Fruit fly (Drosophila melanogaster) whole organism, embryonic: Measurements from ENCODE around the gene Paics.

Experiments
- CG10209 ChIP-seq: fragments of 200-800 bp; sonication (Bioruptor generic); optimal IDR thresholded peaks from 3 replicates; lab custom pipeline; 2017; ENCODE audit warnings: missing biosample characterization, mild to moderate bottlenecking, missing genetic modification characterization, missing genetic modification reagents
- CG10267 ChIP-seq: fragments of 200-800 bp; sonication (Bioruptor generic); optimal IDR thresholded peaks from 2 replicates; lab custom pipeline; 2018; ENCODE audit warnings: missing biosample characterization, mild to moderate bottlenecking, missing genetic modification characterization, moderate library complexity
- CG12104 ChIP-seq: fragments of 200-800 bp; sonication (Bioruptor generic); optimal IDR thresholded peaks from 3 replicates; lab custom pipeline; 2016; ENCODE audit warnings: missing biosample characterization, missing genetic modification characterization
- CG12769 ChIP-seq: fragments of 200-800 bp; sonication (Bioruptor generic); optimal IDR thresholded peaks from 2 replicates; lab custom pipeline; 2019; ENCODE audit warnings: missing biosample characterization, mild to moderate bottlenecking, missing genetic modification characterization, moderate library complexity
- CG14050 ChIP-seq: fragments of 200-800 bp; sonication (Bioruptor generic); IDR thresholded peaks from 3 replicates; pipeline ENCODE4 v1.3.6; 2022; ENCODE audit warnings: missing biosample characterization, missing genetic modification characterization
- CG16863 ChIP-seq: fragments of 200-800 bp; sonication (Bioruptor generic); optimal IDR thresholded peaks from 3 replicates; lab custom pipeline; 2016; ENCODE audit warnings: missing biosample characterization, missing genetic modification characterization
- CG17385 ChIP-seq: fragments of 200-800 bp; sonication (Bioruptor generic); optimal IDR thresholded peaks from 3 replicates; lab custom pipeline; 2018; ENCODE audit warnings: missing biosample characterization, mild to moderate bottlenecking, missing genetic modification characterization
- CG3163 ChIP-seq: fragments of 200-800 bp; sonication (Bioruptor generic); optimal IDR thresholded peaks from 3 replicates; lab custom pipeline; 2016; ENCODE audit warnings: missing biosample characterization, missing genetic modification characterization
- CG3281 ChIP-seq: fragments of 200-800 bp; sonication (Bioruptor generic); optimal IDR thresholded peaks from 3 replicates; lab custom pipeline; 2017; ENCODE audit warnings: missing biosample characterization, mild to moderate bottlenecking, missing genetic modification characterization
- CG34224 ChIP-seq: fragments of 200-800 bp; sonication (Bioruptor generic); IDR thresholded peaks from 3 replicates; pipeline ENCODE4 v1.3.6; 2022; ENCODE audit warnings: missing biosample characterization, missing genetic modification characterization; ENCODE audit not compliant: partially characterized antibody
- CG4282 ChIP-seq: fragments of 200-800 bp; sonication (Bioruptor generic); optimal IDR thresholded peaks from 2 replicates; lab custom pipeline; 2016; ENCODE audit warnings: missing biosample characterization, missing genetic modification characterization
- CG43689 ChIP-seq: fragments of 200-800 bp; sonication (Bioruptor generic); IDR thresholded peaks from 2 replicates; pipeline ENCODE4 v1.3.6; 2022; ENCODE audit warnings: missing biosample characterization, missing genetic modification characterization
- CG5245 ChIP-seq: fragments of 200-800 bp; sonication (Bioruptor generic); optimal IDR thresholded peaks from 3 replicates; lab custom pipeline; 2016; ENCODE audit warnings: missing biosample characterization, missing genetic modification characterization
- CG6689 ChIP-seq: fragments of 200-800 bp; sonication (Bioruptor generic); IDR thresholded peaks from 2 replicates; pipeline ENCODE4 v1.3.6; 2022; ENCODE audit warnings: missing biosample characterization, missing genetic modification characterization
- CG9437 ChIP-seq: fragments of 200-800 bp; sonication (Bioruptor generic); optimal IDR thresholded peaks from 2 replicates; lab custom pipeline; 2018; ENCODE audit warnings: missing biosample characterization, mild to moderate bottlenecking, missing genetic modification characterization
- CG9797 ChIP-seq: fragments of 200-800 bp; sonication (Bioruptor generic); optimal IDR thresholded peaks from 3 replicates; lab custom pipeline; 2018; ENCODE audit warnings: missing biosample characterization, mild to moderate bottlenecking, missing genetic modification characterization
- CkIIα-i1 ChIP-seq: fragments of 200-800 bp; sonication (Bioruptor generic); IDR thresholded peaks from 2 replicates; pipeline ENCODE4 v1.3.6; 2022; ENCODE audit warnings: missing biosample characterization, missing genetic modification characterization
- Dfd ChIP-seq, 2 experiments: fragments of >200 bp; optimal IDR thresholded peaks; 2 replicates each; lab custom pipeline; 2017; ENCODE audit warnings: missing biosample characterization in 2 of 2, missing genetic modification characterization in 2 of 2
- E2f1 ChIP-seq: fragments of 200-800 bp; sonication (Bioruptor generic); IDR thresholded peaks from 2 replicates; pipeline ENCODE4 v1.3.6; 2022; ENCODE audit warnings: missing biosample characterization, missing genetic modification characterization
- Elba2 ChIP-seq: fragments of 200-800 bp; sonication (Bioruptor generic); optimal IDR thresholded peaks from 3 replicates; lab custom pipeline; 2016; ENCODE audit warnings: missing biosample characterization, missing genetic modification characterization
- HLHmδ ChIP-seq: fragments of 200-800 bp; sonication (Bioruptor generic); optimal IDR thresholded peaks from 2 replicates; lab custom pipeline; 2018; ENCODE audit warnings: missing biosample characterization, mild to moderate bottlenecking, missing genetic modification characterization, moderate library complexity
- NC2α ChIP-seq: fragments of 200-800 bp; sonication (Bioruptor generic); optimal IDR thresholded peaks from 2 replicates; lab custom pipeline; 2016; ENCODE audit warnings: missing biosample characterization, missing genetic modification characterization
- Neu2 ChIP-seq: fragments of 200-800 bp; sonication (Bioruptor generic); optimal IDR thresholded peaks from 3 replicates; lab custom pipeline; 2016; ENCODE audit warnings: missing biosample characterization, missing genetic modification characterization, borderline replicate concordance
- Poxn ChIP-seq: fragments of 200-800 bp; sonication (Bioruptor generic); IDR thresholded peaks from 2 replicates; pipeline ENCODE4 v1.3.6; 2022; ENCODE audit warnings: missing biosample characterization, missing genetic modification characterization
- Ravus ChIP-seq: fragments of 200-800 bp; sonication (Bioruptor generic); IDR thresholded peaks from 2 replicates; pipeline ENCODE4 v1.3.6; 2022; ENCODE audit warnings: missing biosample characterization, missing genetic modification characterization
- Vsx1 ChIP-seq: fragments of 200-800 bp; sonication (Bioruptor generic); optimal IDR thresholded peaks from 2 replicates; lab custom pipeline; 2017; ENCODE audit warnings: missing biosample characterization, mild to moderate bottlenecking, missing genetic modification characterization, missing genetic modification reagents
- ato ChIP-seq: fragments of 200-800 bp; sonication (Bioruptor generic); IDR thresholded peaks from 2 replicates; pipeline ENCODE4 v1.3.6; 2022; ENCODE audit warnings: missing biosample characterization, missing genetic modification characterization; ENCODE audit not compliant: partially characterized antibody
- crol ChIP-seq: fragments of 200-800 bp; sonication (Bioruptor generic); IDR thresholded peaks from 2 replicates; pipeline ENCODE4 v1.3.6; 2022; ENCODE audit warnings: missing biosample characterization, missing genetic modification characterization
- da ChIP-seq: fragments of 200-800 bp; sonication (Bioruptor generic); optimal IDR thresholded peaks from 2 replicates; lab custom pipeline; 2016; ENCODE audit warnings: missing biosample characterization, missing genetic modification characterization
- disco-r ChIP-seq: fragments of 200-800 bp; sonication (Bioruptor generic); optimal IDR thresholded peaks from 2 replicates; lab custom pipeline; 2016; ENCODE audit warnings: missing biosample characterization, missing genetic modification characterization
- fd64A ChIP-seq: fragments of 200-800 bp; sonication (Bioruptor generic); optimal IDR thresholded peaks from 3 replicates; lab custom pipeline; 2018; ENCODE audit warnings: missing biosample characterization, mild to moderate bottlenecking, missing genetic modification characterization
- gcm ChIP-seq: fragments of 200-800 bp; sonication (Bioruptor generic); optimal IDR thresholded peaks from 2 replicates; lab custom pipeline; 2019; ENCODE audit warnings: missing biosample characterization, mild to moderate bottlenecking, missing genetic modification characterization, moderate library complexity
- h ChIP-seq: fragments of >200 bp; optimal IDR thresholded peaks from 2 replicates; lab custom pipeline; 2017
- hth ChIP-seq: fragments of >200 bp; optimal IDR thresholded peaks from 2 replicates; lab custom pipeline; 2017; ENCODE audit warnings: inconsistent platforms
- inv ChIP-seq: fragments of 200-800 bp; sonication (Bioruptor generic); IDR thresholded peaks from 2 replicates; pipeline ENCODE4 v1.3.6; 2022; ENCODE audit warnings: missing biosample characterization, missing genetic modification characterization; ENCODE audit not compliant: partially characterized antibody
- kay ChIP-seq: fragments of 200-800 bp; sonication (Bioruptor generic); optimal IDR thresholded peaks from 2 replicates; lab custom pipeline; 2016; ENCODE audit warnings: missing biosample characterization, missing genetic modification characterization
- knrl ChIP-seq: fragments of 200-800 bp; sonication (Bioruptor generic); IDR thresholded peaks from 3 replicates; pipeline ENCODE4 v1.3.6; 2022; ENCODE audit warnings: missing biosample characterization, missing genetic modification characterization; ENCODE audit not compliant: partially characterized antibody
- lab ChIP-seq: fragments of 200-800 bp; sonication (Bioruptor generic); optimal IDR thresholded peaks from 3 replicates; lab custom pipeline; 2017; ENCODE audit warnings: missing biosample characterization, missing genetic modification characterization, mild to moderate bottlenecking, moderate library complexity, missing genetic modification reagents
- luna ChIP-seq: fragments of 200-800 bp; sonication (Bioruptor generic); optimal IDR thresholded peaks from 2 replicates; lab custom pipeline; 2016; ENCODE audit warnings: missing biosample characterization, missing genetic modification characterization
- nerfin-1 ChIP-seq: fragments of 200-800 bp; sonication (Bioruptor generic); optimal IDR thresholded peaks from 3 replicates; lab custom pipeline; 2019; ENCODE audit warnings: missing biosample characterization, mild to moderate bottlenecking, missing genetic modification characterization, moderate library complexity
- slou ChIP-seq: fragments of 200-800 bp; sonication (Bioruptor generic); optimal IDR thresholded peaks from 3 replicates; lab custom pipeline; 2016; ENCODE audit warnings: missing biosample characterization, missing genetic modification characterization
- tio ChIP-seq: fragments of 200-800 bp; sonication (Bioruptor generic); optimal IDR thresholded peaks from 2 replicates; lab custom pipeline; 2017; ENCODE audit warnings: missing biosample characterization, missing genetic modification characterization, inconsistent platforms
- tna ChIP-seq: fragments of 200-800 bp; sonication (Bioruptor generic); IDR thresholded peaks from 2 replicates; pipeline ENCODE4 v1.3.6; 2022; ENCODE audit warnings: missing biosample characterization, missing genetic modification characterization; ENCODE audit not compliant: partially characterized antibody
- tx ChIP-seq: fragments of 200-800 bp; sonication (Bioruptor generic); optimal IDR thresholded peaks from 2 replicates; lab custom pipeline; 2016; ENCODE audit warnings: missing biosample characterization, missing genetic modification characterization
- vvl ChIP-seq: fragments of 200-800 bp; sonication (Bioruptor generic); IDR thresholded peaks from 2 replicates; pipeline ENCODE4 v1.3.6; 2022; ENCODE audit warnings: missing biosample characterization, missing genetic modification characterization
- wek ChIP-seq: fragments of 200-800 bp; sonication (Bioruptor generic); optimal IDR thresholded peaks from 3 replicates; lab custom pipeline; 2018; ENCODE audit warnings: missing biosample characterization, mild to moderate bottlenecking, missing genetic modification characterization, moderate library complexity
- z ChIP-seq: fragments of 200-800 bp; sonication (Bioruptor generic); IDR thresholded peaks from 3 replicates; pipeline ENCODE4 v1.3.6; 2022; ENCODE audit warnings: missing biosample characterization, missing genetic modification characterization
- zfh1 ChIP-seq: fragments of 200-800 bp; sonication (Bioruptor generic); IDR thresholded peaks from 3 replicates; pipeline ENCODE4 v1.3.6; 2022; ENCODE audit warnings: missing biosample characterization, missing genetic modification characterization

Paics gene

DNA sequence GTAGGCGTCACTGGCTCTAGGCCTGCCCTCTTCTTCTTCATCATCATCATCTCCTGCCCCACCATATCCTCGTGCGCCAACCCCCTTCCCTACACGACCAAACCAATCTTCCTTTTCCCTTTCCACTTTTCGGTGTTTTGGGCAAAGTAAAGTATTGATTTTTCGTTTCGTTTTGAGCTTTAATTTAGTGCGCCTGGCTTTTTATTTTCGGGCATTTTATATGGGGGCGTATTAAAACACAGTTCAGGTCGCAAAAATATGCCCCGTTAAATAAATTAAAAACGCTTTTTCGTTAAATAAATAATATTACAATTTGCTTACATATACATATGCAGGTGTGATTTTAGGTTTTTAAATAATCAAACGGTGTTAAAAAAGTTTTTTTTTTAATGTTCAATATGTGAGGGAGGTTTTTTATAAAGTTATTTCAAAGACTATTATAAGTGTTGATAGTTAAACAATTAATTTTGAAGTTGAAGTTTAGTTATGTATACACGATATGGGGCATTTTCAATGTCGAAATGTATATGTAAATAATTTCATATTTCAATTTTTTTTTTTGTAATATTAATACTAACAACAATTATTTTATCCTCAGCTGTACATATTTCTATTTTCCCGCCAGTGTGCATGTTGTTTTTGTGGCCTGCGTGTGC is 22.6 kb downstream of the Paics start (continued):
- TF ChIP-seq CG12104 (GFP tag; lab: Kevin White, UChicago) (peak; percentile 73), tx (no peak), tio (GFP tag; lab: Kevin White, UChicago) (peak; percentile 58), Vsx1 (GFP tag; lab: Kevin White, UChicago) (peak; percentile 37), hth (lab: Kevin White, UChicago) (no peak)

DNA sequence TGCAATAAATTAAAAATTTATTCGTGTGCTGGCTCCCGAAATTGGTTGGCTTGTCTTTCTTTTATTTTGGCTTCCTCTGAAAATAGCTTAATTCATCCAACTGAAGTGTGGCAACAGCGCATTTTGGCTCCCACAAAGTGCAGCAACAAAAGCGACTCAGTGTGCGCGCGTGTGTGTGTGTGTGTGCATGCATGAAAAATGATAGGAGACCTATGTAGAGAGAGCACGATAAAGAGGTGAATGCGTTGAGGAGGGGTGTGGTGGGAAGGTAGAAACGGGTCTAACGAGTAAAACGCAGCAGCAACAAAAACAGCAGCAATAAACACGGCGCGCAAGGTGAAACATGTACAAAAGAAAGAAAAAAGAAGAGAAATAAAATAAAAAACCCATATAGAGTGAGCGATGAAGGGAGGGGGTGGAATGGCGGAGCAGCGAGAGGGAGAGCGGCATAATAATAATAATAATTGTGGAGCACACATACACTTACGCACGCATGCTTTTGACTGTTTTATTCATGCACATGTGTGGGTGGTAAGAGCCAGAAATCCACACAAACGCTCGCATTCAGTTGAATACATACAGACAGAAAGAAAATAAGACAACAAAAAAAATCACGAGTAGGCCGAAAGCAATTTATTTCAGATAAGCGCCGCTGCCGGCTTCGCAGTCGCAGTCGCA is 23.2 kb downstream of the Paics start:
- TF ChIP-seq CG3281 (GFP tag; lab: Kevin White, UChicago) (no peak), gcm (GFP tag; lab: Kevin White, UChicago) (no peak), CG10267 (tag; lab: Kevin White, UChicago) (no peak), lab (GFP tag; lab: Kevin White, UChicago) (no peak), Poxn (GFP tag; lab: Robert Waterston, UW) (no peak), h (lab: Kevin White, UChicago) (no peak), Elba2 (no peak), fd64A (GFP tag; lab: Kevin White, UChicago) (no peak), slou (GFP tag; lab: Kevin White, UChicago) (no peak), CG9437 (GFP tag; lab: Kevin White, UChicago) (no peak), CkIIα-i1 (GFP tag; lab: Robert Waterston, UW) (no peak), ato (GFP tag; lab: Robert Waterston, UW) (no peak), CG5245 (GFP tag; lab: Kevin White, UChicago) (no peak), CG12769 (peak; percentile 9), knrl (GFP tag; lab: Robert Waterston, UW) (no peak), E2f1 (GFP tag; lab: Robert Waterston, UW) (no peak), Neu2 (GFP tag; lab: Kevin White, UChicago) (no peak), CG4282 (GFP tag; lab: Kevin White, UChicago) (no peak), Ravus (GFP tag; lab: Robert Waterston, UW) (no peak), vvl (GFP tag; lab: Robert Waterston, UW) (peak; percentile 45; the same call in 1 of the 2 replicates), nerfin-1 (no peak), kay (no peak), tna (GFP tag; lab: Robert Waterston, UW) (no peak), disco-r (GFP tag; lab: Kevin White, UChicago) (no peak), inv (GFP tag; lab: Robert Waterston, UW) (no peak), luna (GFP tag; lab: Kevin White, UChicago) (no peak), wek (GFP tag; lab: Kevin White, UChicago) (no peak), z (no peak), da (GFP tag; lab: Kevin White, UChicago) (no peak), CG3163 (peak; percentile 38), CG16863 (GFP tag; lab: Kevin White, UChicago) (no peak), CG43689 (GFP tag; lab: Robert Waterston, UW) (no peak), Dfd (GFP tag; optimal IDR thresholded peaks at IDR 0.05; lab: Kevin White, UChicago) (no peak), CG6689 (peak; percentile 33; the same call in 1 of the 2 replicates), zfh1 (GFP tag; lab: Robert Waterston, UW) (0 out of 3 replicates have a peak, but pooled peaks have one; percentile 42), CG9797 (no peak), CG17385 (GFP tag; lab: Kevin White, UChicago) (no peak), CG34224 (GFP tag; lab: Robert Waterston, UW) (no peak), HLHmδ (GFP tag; lab: Kevin White, UChicago) (no peak), CG10209 (GFP tag; lab: Kevin White, UChicago) (peak; percentile 44), NC2α (no peak), crol (peak; percentile 97), CG14050 (no peak)
